Fruit fly (Drosophila melanogaster) whole organism, prepupa: ENCODE measurements around the gene c12.1.

Experiments used
- CG10631 ChIP-seq: fragments of 200-800 bp; sonication (Bioruptor generic); optimal IDR thresholded peaks from 2 replicates; lab custom pipeline; 2016; ENCODE audit warnings: missing biosample characterization, missing genetic modification characterization
- CG10669 ChIP-seq: fragments of 200-800 bp; sonication (Bioruptor generic); optimal IDR thresholded peaks from 3 replicates; lab custom pipeline; 2018; ENCODE audit warnings: missing biosample characterization, mild to moderate bottlenecking, missing genetic modification characterization, moderate library complexity
- CG11294 ChIP-seq: fragments of 200-800 bp; sonication (Bioruptor generic); IDR thresholded peaks from 2 replicates; pipeline ENCODE4 v1.3.6; 2022; ENCODE audit warnings: missing biosample characterization, missing genetic modification characterization
- CG15336 ChIP-seq: fragments of 200-800 bp; sonication (Bioruptor generic); IDR thresholded peaks from 2 replicates; pipeline ENCODE4 v1.3.6; 2022; ENCODE audit warnings: missing biosample characterization, missing genetic modification characterization
- CG1621 ChIP-seq: fragments of 200-800 bp; sonication (Bioruptor generic); optimal IDR thresholded peaks from 3 replicates; lab custom pipeline; 2018; ENCODE audit warnings: missing biosample characterization, mild to moderate bottlenecking, missing genetic modification characterization
- CG16779 ChIP-seq: fragments of 200-800 bp; sonication (Bioruptor generic); optimal IDR thresholded peaks from 3 replicates; lab custom pipeline; 2017; ENCODE audit warnings: missing biosample characterization, mild to moderate bottlenecking, missing genetic modification characterization
- CG3032 ChIP-seq: fragments of 200-800 bp; optimal IDR thresholded peaks from 2 replicates; lab custom pipeline; 2019; ENCODE audit warnings: missing biosample characterization, mild to moderate bottlenecking, missing genetic modification characterization, moderate library complexity
- CG31627 ChIP-seq: fragments of 200-800 bp; sonication (Bioruptor generic); optimal IDR thresholded peaks from 3 replicates; lab custom pipeline; 2016; ENCODE audit warnings: missing biosample characterization, missing genetic modification characterization
- CG32006 ChIP-seq: fragments of 200-800 bp; sonication (Bioruptor generic); optimal IDR thresholded peaks from 3 replicates; lab custom pipeline; 2017; ENCODE audit warnings: missing biosample characterization, mild to moderate bottlenecking, missing genetic modification characterization
- CG34406 ChIP-seq: fragments of 200-800 bp; sonication (Bioruptor generic); optimal IDR thresholded peaks from 3 replicates; lab custom pipeline; 2016; ENCODE audit warnings: missing biosample characterization, missing genetic modification characterization
- CG3919 ChIP-seq: fragments of 200-800 bp; sonication (Bioruptor generic); optimal IDR thresholded peaks from 3 replicates; lab custom pipeline; 2016; ENCODE audit warnings: missing biosample characterization, missing genetic modification characterization
- CG4318 ChIP-seq: fragments of 200-800 bp; sonication (Bioruptor generic); optimal IDR thresholded peaks from 3 replicates; lab custom pipeline; 2017; ENCODE audit warnings: missing biosample characterization, mild to moderate bottlenecking, missing genetic modification characterization
- CG6163 ChIP-seq: fragments of 200-800 bp; sonication (Bioruptor generic); IDR thresholded peaks from 3 replicates; pipeline ENCODE4 v1.3.6; 2022; ENCODE audit warnings: missing biosample characterization, missing genetic modification characterization
- CG6276 ChIP-seq: fragments of 200-800 bp; sonication (Bioruptor generic); optimal IDR thresholded peaks from 2 replicates; lab custom pipeline; 2017; ENCODE audit warnings: missing biosample characterization, mild to moderate bottlenecking, missing genetic modification characterization
- CG6854 ChIP-seq: fragments of 200-800 bp; sonication (Bioruptor generic); optimal IDR thresholded peaks from 2 replicates; lab custom pipeline; 2017; ENCODE audit warnings: missing biosample characterization, mild to moderate bottlenecking, missing genetic modification characterization
- CG8119 ChIP-seq: fragments of 200-800 bp; sonication (Bioruptor generic); IDR thresholded peaks from 3 replicates; pipeline ENCODE4 v1.3.6; 2022; ENCODE audit warnings: missing biosample characterization, missing genetic modification characterization
- CG8319 ChIP-seq: fragments of 200-800 bp; sonication (Bioruptor generic); optimal IDR thresholded peaks from 3 replicates; lab custom pipeline; 2016; ENCODE audit warnings: missing biosample characterization, missing genetic modification characterization
- CG8632 ChIP-seq: fragments of 200-800 bp; sonication (Bioruptor generic); optimal IDR thresholded peaks from 3 replicates; lab custom pipeline; 2016; ENCODE audit warnings: missing biosample characterization, missing genetic modification characterization
- CG9139 ChIP-seq: fragments of 200-800 bp; sonication (Bioruptor generic); optimal IDR thresholded peaks from 3 replicates; lab custom pipeline; 2017; ENCODE audit warnings: missing biosample characterization, mild to moderate bottlenecking, missing genetic modification characterization
- Eip75B ChIP-seq: fragments of 200-800 bp; sonication (Bioruptor generic); optimal IDR thresholded peaks from 3 replicates; lab custom pipeline; 2016; ENCODE audit warnings: missing biosample characterization, missing genetic modification characterization
- Eip78C ChIP-seq: fragments of 200-800 bp; sonication (Bioruptor generic); peaks from one replicate; lab custom pipeline; 2016; ENCODE audit warnings: missing biosample characterization, missing genetic modification characterization
- Ets96B ChIP-seq: fragments of 200-800 bp; optimal IDR thresholded peaks from 2 replicates; lab custom pipeline; 2019; ENCODE audit warnings: missing biosample characterization, mild to moderate bottlenecking, missing genetic modification characterization, moderate library complexity
- Gug ChIP-seq: fragments of 200-800 bp; sonication (Bioruptor generic); IDR thresholded peaks from 2 replicates; pipeline ENCODE4 v1.3.6; 2022; ENCODE audit warnings: missing biosample characterization, missing genetic modification characterization
- Hr4 ChIP-seq: fragments of 200-800 bp; sonication (Bioruptor generic); optimal IDR thresholded peaks from 3 replicates; lab custom pipeline; 2016; ENCODE audit warnings: missing biosample characterization, missing genetic modification characterization
- Lpt ChIP-seq: fragments of 200-800 bp; sonication (Bioruptor generic); optimal IDR thresholded peaks from 3 replicates; lab custom pipeline; 2016; ENCODE audit warnings: missing biosample characterization, missing genetic modification characterization
- Met ChIP-seq: fragments of 200-800 bp; sonication (Bioruptor generic); optimal IDR thresholded peaks from 3 replicates; lab custom pipeline; 2016; ENCODE audit warnings: missing biosample characterization, missing genetic modification characterization
- OdsH ChIP-seq: fragments of 200-800 bp; sonication (Bioruptor generic); optimal IDR thresholded peaks from 3 replicates; lab custom pipeline; 2016; ENCODE audit warnings: missing biosample characterization, missing genetic modification characterization
- Sox14 ChIP-seq: fragments of 200-800 bp; sonication (Bioruptor generic); optimal IDR thresholded peaks from 3 replicates; lab custom pipeline; 2016; ENCODE audit warnings: missing biosample characterization, missing genetic modification characterization
- Sox15 ChIP-seq: fragments of 200-800 bp; sonication (Bioruptor generic); optimal IDR thresholded peaks from 3 replicates; lab custom pipeline; 2016; ENCODE audit warnings: missing biosample characterization, missing genetic modification characterization
- achi ChIP-seq: fragments of 200-800 bp; sonication (Bioruptor generic); optimal IDR thresholded peaks from 3 replicates; lab custom pipeline; 2016; ENCODE audit warnings: missing biosample characterization, missing genetic modification characterization
- acj6 ChIP-seq: fragments of 200-800 bp; sonication (Bioruptor generic); optimal IDR thresholded peaks from 3 replicates; lab custom pipeline; 2016; ENCODE audit warnings: missing biosample characterization, missing genetic modification characterization
- cyc ChIP-seq: fragments of 200-800 bp; sonication (Bioruptor generic); optimal IDR thresholded peaks from 3 replicates; lab custom pipeline; 2016; ENCODE audit warnings: missing biosample characterization, missing genetic modification characterization
- dsx ChIP-seq: fragments of 200-800 bp; optimal IDR thresholded peaks from 3 replicates; lab custom pipeline; 2019; ENCODE audit warnings: missing biosample characterization, mild to moderate bottlenecking, missing genetic modification characterization, moderate library complexity; ENCODE audit not compliant: poor library complexity, severe bottlenecking
- eg ChIP-seq: fragments of 200-800 bp; sonication (Bioruptor generic); IDR thresholded peaks from 3 replicates; pipeline ENCODE4 v1.3.6; 2022; ENCODE audit warnings: missing biosample characterization, missing genetic modification characterization
- esn ChIP-seq: fragments of 200-800 bp; sonication (Bioruptor generic); optimal IDR thresholded peaks from 2 replicates; lab custom pipeline; 2016; ENCODE audit warnings: missing biosample characterization, mild to moderate bottlenecking, missing genetic modification characterization, moderate library complexity
- fd59A ChIP-seq: fragments of 200-800 bp; sonication (Bioruptor generic); optimal IDR thresholded peaks from 2 replicates; lab custom pipeline; 2017; ENCODE audit warnings: missing biosample characterization, mild to moderate bottlenecking, missing genetic modification characterization, missing genetic modification reagents
- fkh ChIP-seq: fragments of 200-800 bp; sonication (Bioruptor generic); optimal IDR thresholded peaks from 3 replicates; lab custom pipeline; 2017; ENCODE audit warnings: missing biosample characterization, mild to moderate bottlenecking, missing genetic modification characterization, moderate library complexity
- lz ChIP-seq: fragments of 200-800 bp; sonication (Bioruptor generic); optimal IDR thresholded peaks from 3 replicates; lab custom pipeline; 2016; ENCODE audit warnings: missing biosample characterization, missing genetic modification characterization
- net ChIP-seq: fragments of 200-800 bp; sonication (Bioruptor generic); optimal IDR thresholded peaks from 3 replicates; lab custom pipeline; 2016; ENCODE audit warnings: missing biosample characterization, missing genetic modification characterization
- salr ChIP-seq, 2 experiments: fragments of 200-800 bp; sonication (Bioruptor generic); optimal IDR thresholded peaks; 3 replicates each; lab custom pipeline; 2016 to 2018; ENCODE audit warnings: missing biosample characterization in 2 of 2, missing genetic modification characterization in 2 of 2, mild to moderate bottlenecking in 1 of 2
- ss ChIP-seq, 2 experiments: fragments of 200-800 bp; sonication (Bioruptor generic); optimal IDR thresholded peaks; 2 replicates in 1 of 2; 3 replicates in 1 of 2; lab custom pipeline; 2017 to 2018; ENCODE audit warnings: mild to moderate bottlenecking in 2 of 2, missing biosample characterization in 2 of 2, missing genetic modification characterization in 2 of 2, moderate library complexity in 1 of 2
- svp ChIP-seq: fragments of 200-800 bp; sonication (Bioruptor generic); peaks from one replicate; lab custom pipeline; 2016; ENCODE audit warnings: missing biosample characterization, missing genetic modification characterization
- topi ChIP-seq: fragments of 200-800 bp; sonication (Bioruptor generic); optimal IDR thresholded peaks from 3 replicates; lab custom pipeline; 2016; ENCODE audit warnings: missing biosample characterization, missing genetic modification characterization
- vri ChIP-seq: fragments of 200-800 bp; sonication (Bioruptor generic); optimal IDR thresholded peaks from 3 replicates; lab custom pipeline; 2016; ENCODE audit warnings: missing biosample characterization, mild to moderate bottlenecking, missing genetic modification characterization

c12.1 gene

dm6 chrX:9317100-9317499 lies 1.9 kb downstream of the c12.1 start (continued):
- no peak for TF ChIP-seq fkh (GFP tag; lab: Kevin White, UChicago)
- no peak for TF ChIP-seq vri (GFP tag; lab: Kevin White, UChicago)
- TF ChIP-seq salr (GFP tag; optimal IDR thresholded peaks at IDR 0.05; lab: Kevin White, UChicago) = no peak
- no peak for TF ChIP-seq CG6854
- TF ChIP-seq Eip75B (GFP tag; lab: Kevin White, UChicago) = no peak
- TF ChIP-seq acj6 (GFP tag; lab: Kevin White, UChicago) = no peak
- TF ChIP-seq CG8319 (GFP tag; lab: Kevin White, UChicago) = no peak

dm6 chrX:9309959-9310658 lies 8.9 kb downstream of the c12.1 start:
- TF ChIP-seq svp (GFP tag; lab: Kevin White, UChicago) (peak; percentile 44), CG34406 (GFP tag; lab: Kevin White, UChicago) (no peak), Ets96B (tag; lab: Kevin White, UChicago) (peak; percentile 7), OdsH (no peak), CG32006 (GFP tag; lab: Kevin White, UChicago) (peak; percentile 36), CG6163 (peak; percentile 42; the same call in 1 of the 3 replicates), acj6 (GFP tag; lab: Kevin White, UChicago) (no peak), CG8119 (GFP tag; lab: Robert Waterston, UW) (no peak), CG15336 (0 out of 2 replicates have a peak, but pooled peaks have one; percentile 8), Eip78C (peak; percentile 72), fkh (GFP tag; lab: Kevin White, UChicago) (no peak), lz (GFP tag; lab: Kevin White, UChicago) (peak; percentile 5), CG10631 (GFP tag; lab: Kevin White, UChicago) (peak; percentile 7), achi (GFP tag; lab: Kevin White, UChicago) (peak; percentile 20), topi (GFP tag; lab: Kevin White, UChicago) (peak; percentile 15), dsx (peak; percentile 82), ss (GFP tag; optimal IDR thresholded peaks at IDR 0.05; lab: Kevin White, UChicago) (no peak), CG10669 (GFP tag; lab: Kevin White, UChicago) (peak; percentile 14), Met (GFP tag; lab: Kevin White, UChicago) (peak; percentile 17), CG3919 (GFP tag; lab: Kevin White, UChicago) (peak; percentile 4)

- TF ChIP-seq achi (GFP tag; lab: Kevin White, UChicago) = peak; percentile 81
- TF ChIP-seq OdsH = peak; percentile 59
- peak; percentile 56 for TF ChIP-seq Sox14 (GFP tag; lab: Kevin White, UChicago)
- no peak for TF ChIP-seq cyc (GFP tag; lab: Kevin White, UChicago)
- TF ChIP-seq CG9139 (GFP tag; lab: Kevin White, UChicago) = peak; percentile 90
- peak; percentile 77 for TF ChIP-seq CG3032 (tag; lab: Kevin White, UChicago)
- TF ChIP-seq CG11294 (GFP tag; lab: Robert Waterston, UW) = peak; percentile 80; the same call in 1 of the 2 replicates
- TF ChIP-seq Lpt (GFP tag; lab: Kevin White, UChicago) = peak; percentile 92
- no peak for TF ChIP-seq CG31627 (GFP tag; lab: Kevin White, UChicago)
- TF ChIP-seq salr (GFP tag; optimal IDR thresholded peaks at IDR 0.05; lab: Kevin White, UChicago) = peak; percentile 36 to 80
- peak; percentile 90 to 92 for TF ChIP-seq ss (GFP tag; optimal IDR thresholded peaks at IDR 0.05; lab: Kevin White, UChicago)
- peak; percentile 64 for TF ChIP-seq Hr4
- peak; percentile 99 for TF ChIP-seq eg (GFP tag; lab: Robert Waterston, UW)
- TF ChIP-seq CG8319 (GFP tag; lab: Kevin White, UChicago) = peak; percentile 60
- peak; percentile 94 for TF ChIP-seq CG6854
- peak; percentile 80 for TF ChIP-seq CG34406 (GFP tag; lab: Kevin White, UChicago)
- peak; percentile 95 for TF ChIP-seq CG6276 (GFP tag; lab: Kevin White, UChicago)
- peak; percentile 98 for TF ChIP-seq CG8119 (GFP tag; lab: Robert Waterston, UW)
- TF ChIP-seq Met (GFP tag; lab: Kevin White, UChicago) = peak; percentile 70
- TF ChIP-seq net = peak; percentile 94
- no peak for TF ChIP-seq Sox15
- TF ChIP-seq CG4318 (GFP tag; lab: Kevin White, UChicago) = no peak
- peak; percentile 78 for TF ChIP-seq CG10669 (GFP tag; lab: Kevin White, UChicago)
- peak; percentile 74 for TF ChIP-seq CG1621 (tag; lab: Kevin White, UChicago)
- peak; percentile 25 for TF ChIP-seq CG10631 (GFP tag; lab: Kevin White, UChicago)
- TF ChIP-seq CG16779 (tag; lab: Kevin White, UChicago) = peak; percentile 89
- peak; percentile 55 for TF ChIP-seq Ets96B (tag; lab: Kevin White, UChicago)
- TF ChIP-seq CG32006 (GFP tag; lab: Kevin White, UChicago) = peak; percentile 74
- peak; percentile 7 for TF ChIP-seq acj6 (GFP tag; lab: Kevin White, UChicago)
- TF ChIP-seq esn = peak; percentile 58
- TF ChIP-seq CG15336 = peak; percentile 94
- peak; percentile 77 for TF ChIP-seq Gug
- peak; percentile 82 for TF ChIP-seq CG8632 (GFP tag; lab: Kevin White, UChicago)
- peak; percentile 48 for TF ChIP-seq fd59A
- TF ChIP-seq vri (GFP tag; lab: Kevin White, UChicago) = peak; percentile 73
These were observed 13.3 kb downstream of the c12.1 start for dm6 chrX:9305735-9306134.
